Worm (Caenorhabditis elegans): Measurements from ENCODE around the gene uvs-1.

ce11 chrV:7804801-7805163 is 774 bp upstream of the uvs-1 start, which contains the start of gene xpo-1:
- TF ChIP-seq unc-62 (GFP tag; optimal IDR thresholded peaks at IDR 0.05) (no peak), elt-3 (tag; optimal IDR thresholded peaks at IDR 0.05) (no peak), ces-1 (GFP tag; optimal IDR thresholded peaks at IDR 0.05) (no peak), unc-39 (tag; optimal IDR thresholded peaks at IDR 0.05) (no peak), mep-1 (tag; optimal IDR thresholded peaks at IDR 0.05) (no peak), mls-2 (tag; optimal IDR thresholded peaks at IDR 0.05) (no peak), nhr-237 (tag; optimal IDR thresholded peaks at IDR 0.05) (no peak), bed-3 (GFP tag; optimal IDR thresholded peaks at IDR 0.05) (no peak), snpc-4 (tag; optimal IDR thresholded peaks at IDR 0.05) (no peak), lsy-2 (tag; optimal IDR thresholded peaks at IDR 0.05) (no peak), nhr-28 (tag; optimal IDR thresholded peaks at IDR 0.05) (no peak), blmp-1 (tag; optimal IDR thresholded peaks at IDR 0.05) (no peak), ceh-43 (GFP tag; optimal IDR thresholded peaks at IDR 0.05) (no peak)
